Fruit fly (Drosophila melanogaster) Kc167 (cell line): ENCODE results near the gene Tis11.

Source experiments
- Myc ChIP-seq: fragments of >200 bp; optimal IDR thresholded peaks from 2 replicates; lab custom pipeline; 2017; ENCODE audit warnings: missing external identifiers
- Sin3A ChIP-seq: fragments of >200 bp; optimal IDR thresholded peaks from 2 replicates; lab custom pipeline; 2018; ENCODE audit warnings: missing external identifiers
- h ChIP-seq: fragments of >200 bp; optimal IDR thresholded peaks from 3 replicates; lab custom pipeline; 2018; ENCODE audit warnings: missing external identifiers
- psq ChIP-seq: fragments of >200 bp; optimal IDR thresholded peaks from 2 replicates; lab custom pipeline; 2017; ENCODE audit warnings: missing external identifiers
- ttk ChIP-seq: sonication (Bioruptor generic); optimal IDR thresholded peaks from 2 replicates; lab custom pipeline; 2017; ENCODE audit warnings: missing external identifiers

- TF ChIP-seq Myc (lab: Kevin White, UChicago): no peak
- TF ChIP-seq h: no peak
- no peak for TF ChIP-seq Sin3A
- TF ChIP-seq psq: no peak
- TF ChIP-seq ttk (lab: Kevin White, UChicago): no peak
Observed at dm6 chrX:12615752-12616366, 43.4 kb upstream of the Tis11 start, which contains the start of gene CG11085.
